Fruit fly (Drosophila melanogaster) Kc167 (cell line): ENCODE results near the gene Glut1.

Experiments used
- Myc ChIP-seq: fragments of >200 bp; optimal IDR thresholded peaks from 2 replicates; lab custom pipeline; 2017; ENCODE audit warnings: missing external identifiers
- h ChIP-seq: fragments of >200 bp; optimal IDR thresholded peaks from 3 replicates; lab custom pipeline; 2018; ENCODE audit warnings: missing external identifiers
- insv ChIP-seq: fragments of >200 bp; optimal IDR thresholded peaks from 3 replicates; lab custom pipeline; 2018; ENCODE audit warnings: missing external identifiers
- ttk ChIP-seq: sonication (Bioruptor generic); optimal IDR thresholded peaks from 2 replicates; lab custom pipeline; 2017; ENCODE audit warnings: missing external identifiers

Glut1 gene

DNA sequence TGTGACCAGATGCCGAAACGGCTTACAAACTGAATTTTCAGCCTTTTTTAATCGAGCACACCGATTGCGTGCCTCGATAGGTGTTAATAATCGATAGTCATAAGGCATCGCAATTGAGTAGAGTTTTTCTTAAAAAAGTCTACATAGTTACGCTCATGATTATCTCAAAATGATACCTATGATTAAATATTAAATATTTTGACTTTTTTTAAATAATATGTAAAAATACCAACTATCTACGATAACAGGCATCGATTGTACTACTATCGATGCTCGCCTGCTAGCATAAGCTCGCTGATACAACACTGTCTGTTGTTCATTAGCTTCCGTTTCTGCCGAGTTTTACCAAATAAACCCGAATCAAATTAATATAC, 121.0 kb downstream of the Glut1 start:
- TF ChIP-seq Myc (lab: Kevin White, UChicago) (no peak), ttk (lab: Kevin White, UChicago) (no peak), h (no peak)

DNA sequence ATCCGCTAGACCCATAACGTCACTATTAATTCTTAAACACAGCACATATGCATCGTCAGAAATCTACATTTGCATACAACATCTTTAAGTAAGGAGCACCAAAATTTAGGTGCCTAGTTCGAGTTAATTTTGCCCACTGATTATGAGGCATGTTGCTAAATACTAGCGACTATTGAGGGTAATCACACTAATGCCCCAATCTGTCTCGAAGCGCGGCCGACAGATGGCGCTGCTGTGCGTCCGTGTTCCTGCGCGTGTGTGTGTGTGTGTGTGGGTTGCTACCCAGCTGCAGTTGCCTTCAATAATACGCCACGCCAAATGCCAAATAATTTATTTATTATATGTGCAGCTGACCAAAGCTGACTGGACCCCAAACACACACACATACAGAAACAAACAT, 127.5 kb downstream of the Glut1 start:
- TF ChIP-seq insv (lab: Kevin White, UChicago) (no peak), h (no peak)
